Worm (Caenorhabditis elegans) whole organism, L1 larva: Measurements from ENCODE around the gene metl-9.
A peak's percentile ranks its signal among the peaks of the same experiment; 100 is the strongest.

ENCODE experiments used
- C04F5.9 ChIP-seq: sonication (generic microtip); optimal IDR thresholded peaks from 2 replicates; lab custom pipeline; 2016; ENCODE audit warnings: missing genetic modification characterization, missing compliant biosample characterization
- C16A3.4 ChIP-seq: fragments of 150-350 bp; optimal IDR thresholded peaks from 2 replicates; lab custom pipeline; 2014; ENCODE audit warnings: missing biosample characterization, missing genetic modification characterization
- F16B12.6 ChIP-seq: fragments of 150-350 bp; optimal IDR thresholded peaks from 2 replicates; lab custom pipeline; 2014; ENCODE audit warnings: missing biosample characterization, missing genetic modification characterization
- Y116A8C.19 ChIP-seq: sonication (generic microtip); optimal IDR thresholded peaks from 2 replicates; lab custom pipeline; 2016; ENCODE audit warnings: missing compliant biosample characterization, missing genetic modification characterization, borderline replicate concordance
- alr-1 ChIP-seq: fragments of 200-800 bp; sonication (Bioruptor generic); optimal IDR thresholded peaks from 2 replicates; lab custom pipeline; 2018; ENCODE audit warnings: borderline replicate concordance, mild to moderate bottlenecking, missing genetic modification characterization, missing compliant biosample characterization
- aly-2 ChIP-seq: fragments of 150-350 bp; optimal IDR thresholded peaks from 2 replicates; lab custom pipeline; 2014; ENCODE audit warnings: missing biosample characterization, missing genetic modification characterization
- ama-1 ChIP-seq: fragments of 150-350 bp; optimal IDR thresholded peaks from 2 replicates; lab custom pipeline; 2014
- blmp-1 ChIP-seq: fragments of 150-350 bp; optimal IDR thresholded peaks from 2 replicates; lab custom pipeline; 2014; ENCODE audit warnings: missing biosample characterization, missing genetic modification characterization
- ceh-63 ChIP-seq: fragments of 200-800 bp; sonication (Bioruptor generic); optimal IDR thresholded peaks from 2 replicates; lab custom pipeline; 2018; ENCODE audit warnings: mild to moderate bottlenecking, missing genetic modification characterization, missing compliant biosample characterization
- ceh-8 ChIP-seq: fragments of 200-800 bp; sonication (Bioruptor generic); optimal IDR thresholded peaks from 2 replicates; lab custom pipeline; 2018; ENCODE audit warnings: mild to moderate bottlenecking, missing genetic modification characterization, moderate library complexity, missing compliant biosample characterization
- ceh-82 ChIP-seq, 3 experiments: fragments of 150-350 bp in 1 of 3; sonication (generic microtip) in 2 of 3; optimal IDR thresholded peaks; 2 replicates each; lab custom pipeline; 2014 to 2017; ENCODE audit warnings: missing biosample characterization in 3 of 3, missing genetic modification characterization in 3 of 3
- ceh-88 ChIP-seq: fragments of 200-800 bp; sonication (Bioruptor generic); IDR thresholded peaks from 2 replicates; pipeline ENCODE4 v1.3.6; 2022; ENCODE audit warnings: missing genetic modification characterization, missing compliant biosample characterization
- ces-1 ChIP-seq: fragments of 150-350 bp; optimal IDR thresholded peaks from 2 replicates; lab custom pipeline; 2014; ENCODE audit warnings: missing biosample characterization, missing genetic modification reagents, missing genetic modification characterization
- dsc-1 ChIP-seq: sonication (generic microtip); optimal IDR thresholded peaks from 2 replicates; lab custom pipeline; 2016; ENCODE audit warnings: mild to moderate bottlenecking, missing genetic modification characterization, missing compliant biosample characterization
- efl-1 ChIP-seq, 4 experiments: fragments of 150-350 bp; optimal IDR thresholded peaks in 3 of 4; peaks in 1 of 4; 1 replicate in 1 of 4; 2 replicates in 3 of 4; lab custom pipeline; 2014; ENCODE audit warnings: missing biosample characterization in 2 of 4, missing genetic modification characterization in 2 of 4, missing genetic modification reagents in 2 of 4
- efl-3 ChIP-seq: fragments of 200-800 bp; sonication (Bioruptor generic); optimal IDR thresholded peaks from 2 replicates; lab custom pipeline; 2018; ENCODE audit warnings: mild to moderate bottlenecking, missing genetic modification characterization, missing compliant biosample characterization
- egl-13 ChIP-seq: sonication (generic microtip); optimal IDR thresholded peaks from 2 replicates; lab custom pipeline; 2016; ENCODE audit warnings: missing genotype, missing genetic modification reagents, missing genetic modification characterization, missing compliant biosample characterization
- egl-27 ChIP-seq, 2 experiments: fragments of 150-350 bp in 1 of 2; sonication (generic microtip); optimal IDR thresholded peaks; 3 replicates each; lab custom pipeline; 2017 to 2018; ENCODE audit warnings: missing biosample characterization in 2 of 2, missing genetic modification characterization in 2 of 2, missing genetic modification reagents in 2 of 2
- elt-3 ChIP-seq, 6 experiments: fragments of 150-350 bp in 1 of 6; sonication (generic microtip); optimal IDR thresholded peaks; 2 replicates each; lab custom pipeline; 2017 to 2018; ENCODE audit warnings: missing biosample characterization in 6 of 6, missing genetic modification characterization in 6 of 6, inconsistent platforms in 1 of 6
- fkh-10 ChIP-seq: sonication (generic microtip); optimal IDR thresholded peaks from 2 replicates; lab custom pipeline; 2017; ENCODE audit warnings: missing biosample characterization, missing genetic modification reagents, missing genetic modification characterization
- fkh-4 ChIP-seq: sonication (generic microtip); optimal IDR thresholded peaks from 2 replicates; lab custom pipeline; 2016; ENCODE audit warnings: missing compliant biosample characterization, missing genetic modification characterization, borderline replicate concordance
- fkh-8 ChIP-seq: sonication (generic microtip); optimal IDR thresholded peaks from 2 replicates; lab custom pipeline; 2016; ENCODE audit warnings: mild to moderate bottlenecking, missing genetic modification characterization, missing compliant biosample characterization
- grh-1 ChIP-seq: fragments of 200-800 bp; sonication (Bioruptor generic); IDR thresholded peaks from 2 replicates; pipeline ENCODE4 v1.3.6; 2022; ENCODE audit warnings: missing genetic modification reagents, missing genetic modification characterization, missing compliant biosample characterization
- hlh-4 ChIP-seq: sonication (generic microtip); optimal IDR thresholded peaks from 2 replicates; lab custom pipeline; 2016; ENCODE audit warnings: mild to moderate bottlenecking, missing genetic modification characterization, missing compliant biosample characterization
- isw-1 ChIP-seq: fragments of 200-800 bp; sonication (Bioruptor generic); IDR thresholded peaks from 2 replicates; pipeline ENCODE4 v1.3.6; 2022; ENCODE audit warnings: missing genetic modification characterization, missing compliant biosample characterization
- jun-1 ChIP-seq: fragments of 150-350 bp; optimal IDR thresholded peaks from 2 replicates; lab custom pipeline; 2014; ENCODE audit warnings: missing biosample characterization, missing genetic modification reagents, missing genetic modification characterization
- lir-3 ChIP-seq: sonication (generic microtip); optimal IDR thresholded peaks from 2 replicates; lab custom pipeline; 2016; ENCODE audit warnings: mild to moderate bottlenecking, missing genetic modification characterization, moderate library complexity, missing compliant biosample characterization; ENCODE audit not compliant: poor library complexity
- mab-9 ChIP-seq: fragments of 200-800 bp; sonication (Bioruptor generic); IDR thresholded peaks from 2 replicates; pipeline ENCODE4 v1.3.6; 2022; ENCODE audit warnings: missing genetic modification reagents, missing genetic modification characterization, missing compliant biosample characterization
- mdl-1 ChIP-seq, 2 experiments: fragments of 150-350 bp; optimal IDR thresholded peaks; 2 replicates each; lab custom pipeline; 2014 to 2017; ENCODE audit warnings: missing biosample characterization in 2 of 2, missing genetic modification characterization in 2 of 2, inconsistent platforms in 1 of 2
- nhr-11 ChIP-seq: fragments of 150-350 bp; optimal IDR thresholded peaks from 2 replicates; lab custom pipeline; 2014; ENCODE audit warnings: missing biosample characterization, missing genetic modification characterization
- nhr-12 ChIP-seq: sonication (generic microtip); optimal IDR thresholded peaks from 2 replicates; lab custom pipeline; 2017; ENCODE audit warnings: missing biosample characterization, missing genetic modification characterization
- nhr-20 ChIP-seq: sonication (generic microtip); optimal IDR thresholded peaks from 2 replicates; lab custom pipeline; 2016; ENCODE audit warnings: mild to moderate bottlenecking, missing genetic modification characterization, missing compliant biosample characterization
- nhr-76 ChIP-seq: sonication (generic microtip); optimal IDR thresholded peaks from 2 replicates; lab custom pipeline; 2017; ENCODE audit warnings: missing biosample characterization, missing genetic modification characterization
- nhr-77 ChIP-seq: fragments of 150-350 bp; optimal IDR thresholded peaks from 2 replicates; lab custom pipeline; 2014; ENCODE audit warnings: missing biosample characterization, missing genetic modification characterization
- nhr-85 ChIP-seq: sonication (generic microtip); peaks from one replicate; lab custom pipeline; 2016; ENCODE audit warnings: missing genetic modification characterization, inconsistent platforms, missing compliant biosample characterization
- nhr-90 ChIP-seq: sonication (generic microtip); optimal IDR thresholded peaks from 2 replicates; lab custom pipeline; 2016; ENCODE audit warnings: mild to moderate bottlenecking, missing genetic modification characterization, missing compliant biosample characterization; ENCODE audit not compliant: poor library complexity
- pag-3 ChIP-seq: sonication (generic microtip); optimal IDR thresholded peaks from 2 replicates; lab custom pipeline; 2017; ENCODE audit warnings: missing genetic modification characterization, mild to moderate bottlenecking, missing compliant biosample characterization, antibody characterized with exemption, borderline replicate concordance; ENCODE audit not compliant: insufficient read depth
- pax-3 ChIP-seq: fragments of 200-800 bp; sonication (Bioruptor generic); optimal IDR thresholded peaks from 2 replicates; lab custom pipeline; 2018; ENCODE audit warnings: mild to moderate bottlenecking, missing genetic modification characterization, moderate library complexity, missing compliant biosample characterization
- snu-23 ChIP-seq: sonication (generic microtip); optimal IDR thresholded peaks from 2 replicates; lab custom pipeline; 2016; ENCODE audit warnings: missing genetic modification characterization, missing compliant biosample characterization
- sox-4 ChIP-seq: sonication (generic microtip); optimal IDR thresholded peaks from 2 replicates; lab custom pipeline; 2016; ENCODE audit warnings: missing genetic modification characterization, missing compliant biosample characterization
- sptf-1 ChIP-seq: fragments of 150-350 bp; optimal IDR thresholded peaks from 2 replicates; lab custom pipeline; 2014; ENCODE audit warnings: missing biosample characterization, missing genetic modification characterization
- swsn-7 ChIP-seq: sonication (generic microtip); optimal IDR thresholded peaks from 2 replicates; lab custom pipeline; 2016; ENCODE audit warnings: missing genetic modification characterization, missing compliant biosample characterization
- tbx-2 ChIP-seq: sonication (generic microtip); optimal IDR thresholded peaks from 2 replicates; lab custom pipeline; 2016; ENCODE audit warnings: missing genetic modification characterization, missing compliant biosample characterization
- tlp-1 ChIP-seq: fragments of 150-350 bp; optimal IDR thresholded peaks from 2 replicates; lab custom pipeline; 2014; ENCODE audit warnings: missing biosample characterization, missing genetic modification characterization
- unc-130 ChIP-seq: fragments of 150-350 bp; optimal IDR thresholded peaks from 2 replicates; lab custom pipeline; 2017; ENCODE audit warnings: missing biosample characterization, missing genetic modification characterization, inconsistent platforms
- unc-30 ChIP-seq: sonication (generic microtip); optimal IDR thresholded peaks from 2 replicates; lab custom pipeline; 2017; ENCODE audit warnings: missing biosample characterization, missing genetic modification characterization
- unc-86 ChIP-seq: sonication (generic microtip); optimal IDR thresholded peaks from 2 replicates; lab custom pipeline; 2016; ENCODE audit warnings: missing genetic modification characterization, missing compliant biosample characterization
- vab-15 ChIP-seq: sonication (generic microtip); optimal IDR thresholded peaks from 2 replicates; lab custom pipeline; 2017; ENCODE audit warnings: missing genotype, mild to moderate bottlenecking, missing genetic modification characterization, missing compliant biosample characterization
- xbp-1 ChIP-seq: sonication (generic microtip); optimal IDR thresholded peaks from 2 replicates; lab custom pipeline; 2016; ENCODE audit warnings: missing genetic modification characterization, missing compliant biosample characterization
- zip-4 ChIP-seq: fragments of 200-800 bp; sonication (Bioruptor generic); optimal IDR thresholded peaks from 2 replicates; lab custom pipeline; 2018; ENCODE audit warnings: mild to moderate bottlenecking, missing genetic modification characterization, moderate library complexity, missing compliant biosample characterization
- ztf-11 ChIP-seq, 2 experiments: sonication (generic microtip); optimal IDR thresholded peaks; 2 replicates each; lab custom pipeline; 2016 to 2017; ENCODE audit warnings: missing genetic modification characterization in 2 of 2, missing biosample characterization in 1 of 2, missing compliant biosample characterization in 1 of 2

metl-9 gene

DNA sequence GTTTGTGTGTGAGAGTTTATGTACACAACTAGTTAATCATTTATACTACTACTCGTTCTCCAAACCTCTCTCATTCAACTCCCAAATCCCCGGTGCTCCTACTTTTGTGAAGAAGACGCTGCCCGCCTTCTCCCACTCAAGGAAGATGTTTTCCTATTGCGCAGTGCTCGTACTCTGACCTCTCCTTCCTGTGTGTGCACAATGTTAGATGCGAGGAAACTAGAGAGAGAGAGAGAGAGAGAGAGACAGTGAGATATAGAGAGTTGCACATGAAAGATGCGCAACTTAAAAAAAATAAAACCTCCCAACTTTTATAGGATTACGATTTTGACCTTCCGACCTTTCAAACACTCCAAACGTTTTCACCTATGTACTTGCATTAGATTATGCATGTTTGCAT lies 31.6 kb upstream of the metl-9 start (continued):
- no peak for TF ChIP-seq nhr-76 (tag; lab: Kevin White, UChicago)
- TF ChIP-seq snu-23 (GFP tag; lab: Kevin White, UChicago): no peak
- TF ChIP-seq, all 84 proteins: peak for 15

DNA sequence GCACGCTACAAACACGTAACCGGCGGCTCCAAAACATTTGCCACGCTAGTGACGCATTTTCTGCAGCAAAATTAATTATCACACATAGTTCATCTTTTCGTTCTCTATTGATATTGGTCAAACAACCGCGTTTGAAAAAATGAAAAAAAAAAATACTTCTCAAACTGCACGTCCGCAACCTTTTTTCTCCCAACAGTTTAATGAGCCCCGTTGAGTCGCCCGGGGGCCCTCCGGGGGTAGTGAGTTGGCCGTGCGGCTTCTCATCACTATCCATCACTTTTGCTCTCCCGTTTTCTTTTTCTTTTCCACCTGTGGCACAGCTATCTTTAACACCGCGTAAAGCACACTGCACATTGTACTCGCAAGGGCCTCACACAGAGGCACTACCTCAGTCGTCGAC lies 30.5 kb upstream of the metl-9 start:
- TF ChIP-seq unc-86 (tag; lab: Kevin White, UChicago) (no peak), nhr-76 (tag; lab: Kevin White, UChicago) (no peak), vab-15 (tag; lab: Kevin White, UChicago) (no peak), jun-1 (no peak), Y116A8C.19 (tag; lab: Kevin White, UChicago) (no peak), unc-30 (no peak), alr-1 (tag; lab: Kevin White, UChicago) (no peak), ceh-82 (tag; optimal IDR thresholded peaks at IDR 0.05; lab: Kevin White, UChicago) (no peak), efl-1 (optimal IDR thresholded peaks at IDR 0.05; lab: Kevin White, UChicago) (no peak), efl-1 (GFP tag; optimal IDR thresholded peaks at IDR 0.05 in 1 of 2; lab: Kevin White, UChicago) (no peak), nhr-20 (tag; lab: Kevin White, UChicago) (peak; percentile 18), xbp-1 (tag; lab: Kevin White, UChicago) (no peak), isw-1 (no peak), fkh-10 (no peak), zip-4 (GFP tag; lab: Kevin White, UChicago) (no peak), lir-3 (tag; lab: Kevin White, UChicago) (peak; percentile 27), fkh-8 (tag; lab: Kevin White, UChicago) (no peak), fkh-4 (tag; lab: Kevin White, UChicago) (no peak), swsn-7 (tag; lab: Kevin White, UChicago) (peak; percentile 31), aly-2 (tag; lab: Kevin White, UChicago) (no peak), grh-1 (GFP tag; lab: Robert Waterston, UW) (no peak), nhr-12 (tag; lab: Kevin White, UChicago) (no peak), egl-27 (tag; optimal IDR thresholded peaks at IDR 0.05; lab: Kevin White, UChicago) (no peak), pax-3 (tag; lab: Kevin White, UChicago) (no peak), ama-1 (lab: Kevin White, UChicago) (no peak), tlp-1 (tag; lab: Kevin White, UChicago) (no peak), ceh-63 (no peak), egl-13 (tag; lab: Kevin White, UChicago) (no peak), ces-1 (no peak), nhr-85 (tag; lab: Kevin White, UChicago) (peak; percentile 44), sptf-1 (tag; lab: Kevin White, UChicago) (no peak), mdl-1 (tag; optimal IDR thresholded peaks at IDR 0.05; lab: Kevin White, UChicago) (no peak), tbx-2 (tag; lab: Kevin White, UChicago) (peak; percentile 16), ceh-88 (no peak), mab-9 (GFP tag; lab: Robert Waterston, UW) (no peak), dsc-1 (tag; lab: Kevin White, UChicago) (no peak), C04F5.9 (tag; lab: Kevin White, UChicago) (no peak), C16A3.4 (tag; lab: Kevin White, UChicago) (no peak), nhr-11 (tag; lab: Kevin White, UChicago) (no peak), nhr-90 (tag; lab: Kevin White, UChicago) (no peak), elt-3 (tag; optimal IDR thresholded peaks at IDR 0.05; lab: Kevin White, UChicago) (no peak), blmp-1 (tag; lab: Kevin White, UChicago) (no peak), ztf-11 (tag; optimal IDR thresholded peaks at IDR 0.05; lab: Kevin White, UChicago) (no peak), ceh-8 (GFP tag; lab: Kevin White, UChicago) (no peak), F16B12.6 (tag; lab: Kevin White, UChicago) (no peak), hlh-4 (tag; lab: Kevin White, UChicago) (no peak), sox-4 (tag; lab: Kevin White, UChicago) (no peak), pag-3 (tag; lab: Kevin White, UChicago) (no peak), unc-130 (tag; lab: Kevin White, UChicago) (no peak), nhr-77 (tag; lab: Kevin White, UChicago) (no peak), efl-3 (GFP tag; lab: Kevin White, UChicago) (no peak)
